Worm (Caenorhabditis elegans) whole organism, dauer: ENCODE results near the gene F07C6.2.

Source experiments
- unc-62 ChIP-seq: sonication (generic microtip); optimal IDR thresholded peaks from 2 replicates; lab custom pipeline; 2017; ENCODE audit warnings: missing biosample characterization, missing genetic modification reagents, missing genetic modification characterization

Gene F07C6.2

DNA sequence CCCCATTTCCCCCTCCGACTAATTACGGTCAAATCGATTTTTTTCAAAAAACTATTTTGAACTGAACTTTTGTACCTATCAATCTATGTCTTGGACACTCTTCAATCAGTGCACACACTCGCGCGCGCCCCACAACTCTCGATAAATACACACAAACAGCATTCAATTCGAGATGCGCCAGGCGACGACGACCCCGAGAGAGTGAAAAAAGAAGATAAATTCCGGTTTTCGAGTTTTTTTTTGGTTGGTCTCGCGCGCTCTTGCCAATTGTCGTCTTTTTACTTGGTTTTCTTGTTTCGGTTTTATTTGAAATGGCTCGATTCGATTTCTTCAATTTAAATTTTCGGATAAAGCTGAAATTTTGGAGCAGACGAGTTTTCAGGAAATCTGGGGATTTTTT, 49.4 kb downstream of the F07C6.2 start:
- TF ChIP-seq unc-62 (GFP tag; lab: Kevin White, UChicago), result no peak

- no peak for TF ChIP-seq unc-62 (GFP tag; lab: Kevin White, UChicago)
These were observed 49.9 kb downstream of the F07C6.2 start for ce11 chrIV:12840873-12841272.
